Fruit fly (Drosophila melanogaster): Measurements from ENCODE around the gene CG34260.

- TF ChIP-seq CG4496 (GFP tag; IDR thresholded peaks at IDR 0.05) (no peak), CG17806 (tag; optimal IDR thresholded peaks at IDR 0.05) (no peak), CG34367 (tag; optimal IDR thresholded peaks at IDR 0.05) (no peak), CG9948 (tag; optimal IDR thresholded peaks at IDR 0.05) (no peak), CG15710 (tag; optimal IDR thresholded peaks at IDR 0.05) (no peak)
Observed at dm6 chr3L:20713800-20714199, at the start of gene CG34260.

Measured in whole organism, pupa.